Worm (Caenorhabditis elegans): Measurements from ENCODE around the gene ZK896.5.

DNA sequence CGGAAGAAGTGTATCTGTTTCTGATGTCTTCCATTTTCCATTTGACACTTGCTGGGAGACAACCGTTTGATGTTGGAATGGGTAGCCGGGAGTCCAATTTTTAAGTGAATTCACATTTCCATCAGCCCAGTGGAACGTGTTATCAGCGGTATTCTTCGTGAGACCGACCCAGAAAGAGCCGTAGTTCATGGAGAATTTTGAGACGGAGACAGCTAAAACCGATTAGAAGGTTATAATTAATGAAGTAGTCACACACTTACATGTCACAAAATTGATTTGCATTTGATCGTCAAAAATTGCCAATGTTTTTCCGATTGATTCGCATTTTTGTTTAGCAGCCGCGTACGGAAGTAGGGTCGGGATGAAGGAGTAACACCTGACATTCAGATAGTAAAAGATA is 10.1 kb downstream of the ZK896.5 start:
- TF ChIP-seq snpc-4 (tag; optimal IDR thresholded peaks at IDR 0.05) (no peak), elt-3 (tag; optimal IDR thresholded peaks at IDR 0.05) (no peak), mab-5 (tag; optimal IDR thresholded peaks at IDR 0.05) (no peak)

Measured in whole organism, L2 larva.